Worm (Caenorhabditis elegans) whole organism, late embryonic: ENCODE data around the gene hlh-12.
A peak's percentile ranks its signal among the peaks of the same experiment; 100 is the strongest.

Experiments used
- C38D4.7 ChIP-seq: fragments of 200-800 bp; sonication (Bioruptor generic); optimal IDR thresholded peaks from 2 replicates; lab custom pipeline; 2018; ENCODE audit warnings: mild to moderate bottlenecking, missing genetic modification characterization, moderate library complexity, missing compliant biosample characterization
- K09A11.1 ChIP-seq: sonication (generic microtip); optimal IDR thresholded peaks from 2 replicates; lab custom pipeline; 2017; ENCODE audit warnings: antibody characterized with exemption, mild to moderate bottlenecking, missing genetic modification characterization, missing compliant biosample characterization; ENCODE audit not compliant: insufficient read depth
- Y22D7AL.16 ChIP-seq: sonication (generic microtip); optimal IDR thresholded peaks from 2 replicates; lab custom pipeline; 2016; ENCODE audit warnings: missing genetic modification characterization, missing compliant biosample characterization
- ceh-18 ChIP-seq: sonication (generic microtip); optimal IDR thresholded peaks from 2 replicates; lab custom pipeline; 2016; ENCODE audit warnings: missing genetic modification characterization, missing compliant biosample characterization
- ceh-30 ChIP-seq: fragments of 150-350 bp; optimal IDR thresholded peaks from 2 replicates; lab custom pipeline; 2014; ENCODE audit warnings: missing biosample characterization, missing genetic modification characterization
- ceh-34 ChIP-seq: sonication (generic microtip); optimal IDR thresholded peaks from 2 replicates; lab custom pipeline; 2016; ENCODE audit warnings: mild to moderate bottlenecking, missing genetic modification characterization, missing compliant biosample characterization
- ceh-48 ChIP-seq: sonication (generic microtip); optimal IDR thresholded peaks from 2 replicates; lab custom pipeline; 2016; ENCODE audit warnings: missing genetic modification characterization, inconsistent platforms, missing compliant biosample characterization
- dmd-4 ChIP-seq: sonication (generic microtip); optimal IDR thresholded peaks from 2 replicates; lab custom pipeline; 2016; ENCODE audit warnings: borderline replicate concordance, missing genetic modification characterization, missing compliant biosample characterization
- elt-2 ChIP-seq: sonication (generic microtip); optimal IDR thresholded peaks from 2 replicates; lab custom pipeline; 2016; ENCODE audit warnings: missing genetic modification reagents, missing genetic modification characterization, missing compliant biosample characterization
- ets-4 ChIP-seq: sonication (generic microtip); optimal IDR thresholded peaks from 2 replicates; lab custom pipeline; 2016; ENCODE audit warnings: missing genetic modification characterization, missing compliant biosample characterization
- fax-1 ChIP-seq: sonication (generic microtip); optimal IDR thresholded peaks from 2 replicates; lab custom pipeline; 2016; ENCODE audit warnings: missing genotype, missing genetic modification characterization, missing compliant biosample characterization
- fkh-10 ChIP-seq: fragments of 150-350 bp; optimal IDR thresholded peaks from 2 replicates; lab custom pipeline; 2014; ENCODE audit warnings: missing biosample characterization, missing genetic modification reagents, missing genetic modification characterization
- fkh-6 ChIP-seq: sonication (generic microtip); optimal IDR thresholded peaks from 2 replicates; lab custom pipeline; 2016; ENCODE audit warnings: missing genetic modification characterization, missing compliant biosample characterization
- gmeb-2 ChIP-seq: sonication (generic microtip); optimal IDR thresholded peaks from 2 replicates; lab custom pipeline; 2016; ENCODE audit warnings: missing genetic modification characterization, inconsistent platforms, missing compliant biosample characterization
- hlh-30 ChIP-seq: sonication (generic microtip); optimal IDR thresholded peaks from 2 replicates; lab custom pipeline; 2017; ENCODE audit warnings: antibody characterized with exemption, missing genetic modification characterization, missing compliant biosample characterization; ENCODE audit not compliant: insufficient read depth
- hlh-6 ChIP-seq: sonication (generic microtip); optimal IDR thresholded peaks from 2 replicates; lab custom pipeline; 2016; ENCODE audit warnings: missing genotype, missing genetic modification characterization, missing compliant biosample characterization
- hlh-8 ChIP-seq: sonication (generic microtip); optimal IDR thresholded peaks from 2 replicates; lab custom pipeline; 2016; ENCODE audit warnings: missing genotype, missing genetic modification characterization, missing compliant biosample characterization
- lim-6 ChIP-seq: sonication (generic microtip); optimal IDR thresholded peaks from 2 replicates; lab custom pipeline; 2016; ENCODE audit warnings: missing genetic modification characterization, missing compliant biosample characterization
- mec-3 ChIP-seq: sonication (generic microtip); optimal IDR thresholded peaks from 2 replicates; lab custom pipeline; 2016; ENCODE audit warnings: borderline replicate concordance, missing genetic modification characterization, missing compliant biosample characterization
- nhr-11 ChIP-seq: fragments of 150-350 bp; optimal IDR thresholded peaks from 2 replicates; lab custom pipeline; 2014; ENCODE audit warnings: missing biosample characterization, missing genetic modification characterization
- odd-2 ChIP-seq: sonication (generic microtip); optimal IDR thresholded peaks from 2 replicates; lab custom pipeline; 2017; ENCODE audit warnings: antibody characterized with exemption, mild to moderate bottlenecking, missing genetic modification characterization, missing compliant biosample characterization
- pat-9 ChIP-seq: fragments of 200-800 bp; sonication (Bioruptor generic); optimal IDR thresholded peaks from 2 replicates; lab custom pipeline; 2018; ENCODE audit warnings: mild to moderate bottlenecking, missing genetic modification characterization, moderate library complexity, missing compliant biosample characterization
- pha-2 ChIP-seq: sonication (generic microtip); optimal IDR thresholded peaks from 2 replicates; lab custom pipeline; 2017; ENCODE audit warnings: mild to moderate bottlenecking, missing genetic modification characterization, missing compliant biosample characterization
- pqm-1 ChIP-seq: sonication (generic microtip); optimal IDR thresholded peaks from 2 replicates; lab custom pipeline; 2016; ENCODE audit warnings: missing genetic modification characterization, missing compliant biosample characterization
- pros-1 ChIP-seq: fragments of 150-350 bp; optimal IDR thresholded peaks from 2 replicates; lab custom pipeline; 2014; ENCODE audit warnings: missing biosample characterization, missing genetic modification reagents, missing genetic modification characterization
- rnt-1 ChIP-seq: sonication (generic microtip); optimal IDR thresholded peaks from 2 replicates; lab custom pipeline; 2016; ENCODE audit warnings: missing genetic modification characterization, missing compliant biosample characterization
- sox-2 ChIP-seq: fragments of 200-800 bp; sonication (Bioruptor generic); IDR thresholded peaks from 2 replicates; pipeline ENCODE4 v1.3.6; 2022; ENCODE audit warnings: missing genetic modification reagents, missing genetic modification characterization, missing compliant biosample characterization
- unc-55 ChIP-seq: sonication (generic microtip); optimal IDR thresholded peaks from 2 replicates; lab custom pipeline; 2017; ENCODE audit warnings: missing biosample characterization, missing genetic modification reagents, missing genetic modification characterization
- unc-86 ChIP-seq: sonication (generic microtip); optimal IDR thresholded peaks from 2 replicates; lab custom pipeline; 2016; ENCODE audit warnings: missing genetic modification characterization, missing compliant biosample characterization

Gene hlh-12

ce11 chrIV:8479346-8479745 lies at the start of gene hlh-12:
TSS of gene hlh-12 (minus strand) at chrIV:8479446.
- no peak for TF ChIP-seq ceh-48 (tag; lab: Kevin White, UChicago)
- TF ChIP-seq ceh-34 = no peak

DNA sequence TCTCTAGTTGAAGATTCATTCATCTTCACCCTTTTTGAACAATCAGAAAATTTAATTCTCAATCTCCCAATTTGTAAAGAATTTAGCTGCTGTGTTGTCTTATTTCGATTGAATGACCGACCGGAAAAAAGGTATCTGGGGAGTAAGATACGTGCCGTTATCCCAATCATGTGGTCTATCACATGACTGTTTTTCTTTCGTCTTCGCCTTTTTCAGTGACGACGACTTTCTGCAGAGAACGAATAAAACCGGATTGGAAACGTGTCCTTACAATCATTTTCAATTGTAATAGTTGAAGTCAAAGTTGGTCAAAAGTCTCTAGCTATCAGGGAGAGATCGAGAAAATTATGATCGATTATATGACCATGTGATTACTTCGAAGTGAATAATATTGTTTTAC lies 49.8 kb upstream of the hlh-12 start:
- no peak for TF ChIP-seq nhr-11 (tag; lab: Kevin White, UChicago)
- TF ChIP-seq hlh-30 (tag; lab: Kevin White, UChicago) = peak; percentile 58

ce11 chrIV:8528345-8528744 lies 49.1 kb upstream of the hlh-12 start:
- TF ChIP-seq elt-2 (tag; lab: Kevin White, UChicago) (peak; percentile 9), hlh-8 (no peak)

- TF ChIP-seq odd-2 (tag; lab: Kevin White, UChicago) (no peak), pha-2 (tag; lab: Kevin White, UChicago) (no peak), pqm-1 (tag; lab: Kevin White, UChicago) (peak; percentile 51), C38D4.7 (no peak), lim-6 (tag; lab: Kevin White, UChicago) (no peak), hlh-30 (tag; lab: Kevin White, UChicago) (peak; percentile 82), elt-2 (tag; lab: Kevin White, UChicago) (peak; percentile 95), sox-2 (GFP tag; lab: Robert Waterston, UW) (no peak), rnt-1 (tag; lab: Kevin White, UChicago) (peak; percentile 3), hlh-6 (tag; lab: Kevin White, UChicago) (no peak), fkh-10 (GFP tag; lab: Kevin White, UChicago) (no peak), ceh-18 (tag; lab: Kevin White, UChicago) (peak; percentile 68), Y22D7AL.16 (no peak), pat-9 (tag; lab: Kevin White, UChicago) (no peak), mec-3 (tag; lab: Kevin White, UChicago) (no peak)
Observed at ce11 chrIV:8527598-8528012, 48.4 kb upstream of the hlh-12 start.

DNA sequence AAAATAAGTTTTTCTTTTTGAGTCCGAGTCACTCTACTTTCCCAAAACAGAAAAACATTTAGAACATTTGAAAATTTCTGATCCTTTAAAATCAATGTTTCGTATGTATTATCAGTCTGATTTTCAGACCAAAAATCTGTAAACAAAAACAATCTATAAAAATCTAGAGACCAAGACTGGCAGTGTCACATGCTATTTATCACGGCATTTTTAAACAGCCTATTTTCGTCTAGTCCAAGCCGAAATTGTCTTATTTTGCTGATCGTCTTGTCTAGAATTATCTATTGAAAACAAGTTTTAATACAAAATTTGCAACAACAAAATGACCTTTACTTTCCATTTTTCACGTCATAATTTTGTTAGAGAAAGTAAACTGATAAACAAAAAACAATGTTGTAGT lies 47.3 kb upstream of the hlh-12 start:
- no peak for TF ChIP-seq pha-2 (tag; lab: Kevin White, UChicago)

- TF ChIP-seq ceh-18 (tag; lab: Kevin White, UChicago) (peak; percentile 73), gmeb-2 (tag; lab: Kevin White, UChicago) (no peak), hlh-8 (no peak), fkh-6 (tag; lab: Kevin White, UChicago) (no peak), K09A11.1 (tag; lab: Kevin White, UChicago) (no peak), ceh-30 (no peak), unc-55 (peak; percentile 73), ets-4 (no peak), Y22D7AL.16 (no peak), hlh-6 (tag; lab: Kevin White, UChicago) (no peak), unc-86 (tag; lab: Kevin White, UChicago) (no peak), rnt-1 (tag; lab: Kevin White, UChicago) (no peak), fax-1 (no peak), pros-1 (tag; lab: Kevin White, UChicago) (no peak), dmd-4 (tag; lab: Kevin White, UChicago) (no peak)
Observed at ce11 chrIV:8526050-8526449, 46.8 kb upstream of the hlh-12 start.

ce11 chrIV:8523981-8524380 lies 44.7 kb upstream of the hlh-12 start:
- no peak for TF ChIP-seq odd-2 (tag; lab: Kevin White, UChicago)
- no peak for TF ChIP-seq hlh-6 (tag; lab: Kevin White, UChicago)
